Worm (Caenorhabditis elegans): ENCODE data around the gene nhr-76.
A peak's percentile ranks its signal among the peaks of the same experiment; 100 is the strongest.

Gene nhr-76

ce11 chrIV:682726-683340, 55.5 kb downstream of the nhr-76 start:
- TF ChIP-seq B0035.1 (tag; optimal IDR thresholded peaks at IDR 0.05): peak; percentile 6
- peak; percentile 68; the same call in 1 of the 2 replicates for TF ChIP-seq egl-44 (GFP tag; IDR thresholded peaks at IDR 0.05)
- TF ChIP-seq egrh-3 (GFP tag; IDR thresholded peaks at IDR 0.05): peak; percentile 60
- peak; percentile 70 for TF ChIP-seq ztf-26 (tag; optimal IDR thresholded peaks at IDR 0.05)
- TF ChIP-seq F37B4.10 (GFP tag; IDR thresholded peaks at IDR 0.05): no peak
- peak; percentile 85 for TF ChIP-seq die-1 (tag; optimal IDR thresholded peaks at IDR 0.05)
- peak; percentile 36 for TF ChIP-seq F49E8.2 (tag; optimal IDR thresholded peaks at IDR 0.05; ENCODE audit: insufficient read depth)
- TF ChIP-seq xnd-1 (tag; optimal IDR thresholded peaks at IDR 0.05): no peak
- 0 out of 2 replicates have a peak, but pooled peaks have one; percentile 24 for TF ChIP-seq cebp-1 (GFP tag; IDR thresholded peaks at IDR 0.05)
- TF ChIP-seq cebp-1 (tag; optimal IDR thresholded peaks at IDR 0.05): no peak
- TF ChIP-seq lsl-1 (GFP tag; optimal IDR thresholded peaks at IDR 0.05): peak; percentile 33
- no peak for TF ChIP-seq tbx-9 (tag; optimal IDR thresholded peaks at IDR 0.05; ENCODE audit: borderline replicate concordance)
- TF ChIP-seq C06A6.2 (GFP tag; conservative IDR thresholded peaks at IDR 0.05): 0 out of 2 replicates have a peak, but pooled peaks have one; percentile 42
- no peak for TF ChIP-seq mes-4 (tag; optimal IDR thresholded peaks at IDR 0.05)
- peak; percentile 49 for TF ChIP-seq K12H6.12 (tag; optimal IDR thresholded peaks at IDR 0.05)
- 0 out of 2 replicates have a peak, but pooled peaks have one; percentile 63 for TF ChIP-seq Y95B8A.8 (GFP tag; IDR thresholded peaks at IDR 0.05)
- TF ChIP-seq egl-18 (GFP tag; IDR thresholded peaks at IDR 0.05): no peak
- TF ChIP-seq him-1 (tag; optimal IDR thresholded peaks at IDR 0.05): peak; percentile 80
- TF ChIP-seq madf-3 (GFP tag; IDR thresholded peaks at IDR 0.05): no peak
- peak; percentile 79 for TF ChIP-seq ztf-6 (GFP tag; IDR thresholded peaks at IDR 0.05)
- TF ChIP-seq Y53F4B.3 (GFP tag; IDR thresholded peaks at IDR 0.05): peak; percentile 22; the same call in 1 of the 2 replicates
- TF ChIP-seq Y56A3A.18 (GFP tag; IDR thresholded peaks at IDR 0.05): peak; percentile 74; the same call in 1 of the 2 replicates
- peak; percentile 60; the same call in 1 of the 2 replicates for TF ChIP-seq lir-1 (GFP tag; conservative IDR thresholded peaks at IDR 0.05)
- no peak for TF ChIP-seq bed-1 (GFP tag; IDR thresholded peaks at IDR 0.05)
- TF ChIP-seq madf-8 (GFP tag; conservative IDR thresholded peaks at IDR 0.05): no peak
- peak; percentile 63 for TF ChIP-seq repo-1 (tag; optimal IDR thresholded peaks at IDR 0.05)
- peak; percentile 65 for TF ChIP-seq hmg-20 (GFP tag; IDR thresholded peaks at IDR 0.05)
- TF ChIP-seq ccch-3 (GFP tag; optimal IDR thresholded peaks at IDR 0.05): no peak
- TF ChIP-seq ceh-27 (GFP tag; optimal IDR thresholded peaks at IDR 0.05): peak; percentile 75
- TF ChIP-seq snpc-3.4 (tag; optimal IDR thresholded peaks at IDR 0.05): peak; percentile 44
- no peak for TF ChIP-seq hlh-26 (GFP tag; conservative IDR thresholded peaks at IDR 0.05)
- peak; percentile 48; the same call in 1 of the 2 replicates for TF ChIP-seq attf-3 (GFP tag; conservative IDR thresholded peaks at IDR 0.05)
- TF ChIP-seq madf-10 (tag; optimal IDR thresholded peaks at IDR 0.05): peak; percentile 69
- no peak for TF ChIP-seq ama-1 (optimal IDR thresholded peaks at IDR 0.05)
- TF ChIP-seq ama-1 (GFP tag; optimal IDR thresholded peaks at IDR 0.05): peak in 1 of 2 experiments; percentile 36
- peak; percentile 76 for TF ChIP-seq F57A8.1 (GFP tag; optimal IDR thresholded peaks at IDR 0.05)
- peak; percentile 79 for TF ChIP-seq nfyb-1 (GFP tag; IDR thresholded peaks at IDR 0.05)
- TF ChIP-seq sptf-2 (GFP tag; optimal IDR thresholded peaks at IDR 0.05): no peak
- peak; percentile 66 for TF ChIP-seq ceh-79 (tag; optimal IDR thresholded peaks at IDR 0.05)
- peak; percentile 80 for TF ChIP-seq ekl-4 (GFP tag; IDR thresholded peaks at IDR 0.05)
- peak; percentile 61 for TF ChIP-seq ceh-100 (GFP tag; IDR thresholded peaks at IDR 0.05)
- TF ChIP-seq pbrm-1 (GFP tag; IDR thresholded peaks at IDR 0.05): peak; percentile 77
- peak; percentile 84 for TF ChIP-seq hmg-1.2 (GFP tag; IDR thresholded peaks at IDR 0.05)
- no peak for TF ChIP-seq nfya-2 (GFP tag; IDR thresholded peaks at IDR 0.05)
- no peak for TF ChIP-seq bed-2 (GFP tag; IDR thresholded peaks at IDR 0.05)
- 0 out of 2 replicates have a peak, but pooled peaks have one; percentile 25 for TF ChIP-seq attf-6 (GFP tag; IDR thresholded peaks at IDR 0.05)
- peak; percentile 75 for TF ChIP-seq ets-4 (GFP tag; optimal IDR thresholded peaks at IDR 0.05)
- TF ChIP-seq T07F8.4 (tag; optimal IDR thresholded peaks at IDR 0.05): peak; percentile 78
